Fruit fly (Drosophila melanogaster) whole organism, wandering third instar larva: ENCODE data around the gene OS9.

Experiments used
- CG9705 ChIP-seq: fragments of 200-800 bp; sonication (Bioruptor generic); optimal IDR thresholded peaks from 2 replicates; lab custom pipeline; 2018; ENCODE audit warnings: missing biosample characterization, mild to moderate bottlenecking, missing genetic modification characterization
- CrebA ChIP-seq: fragments of 200-800 bp; sonication (Bioruptor generic); optimal IDR thresholded peaks from 2 replicates; lab custom pipeline; 2016; ENCODE audit warnings: missing biosample characterization, mild to moderate bottlenecking, missing genetic modification characterization, borderline replicate concordance
- Hr83 ChIP-seq: fragments of 200-300 bp; sonication (Bioruptor generic); optimal IDR thresholded peaks from 2 replicates; lab custom pipeline; 2016; ENCODE audit warnings: missing biosample characterization, mild to moderate bottlenecking, missing genetic modification characterization, moderate library complexity; ENCODE audit not compliant: poor library complexity, severe bottlenecking
- OdsH ChIP-seq: fragments of 200-800 bp; sonication (Bioruptor generic); optimal IDR thresholded peaks from 2 replicates; lab custom pipeline; 2016; ENCODE audit warnings: missing biosample characterization, mild to moderate bottlenecking, missing genetic modification characterization
- dl ChIP-seq, 2 experiments: fragments of 175-275, 200-275 bp in 1 of 2; fragments of 200-275 bp in 1 of 2; sonication (Bioruptor generic); optimal IDR thresholded peaks; lab custom pipeline; 2018; ENCODE audit warnings: mild to moderate bottlenecking in 2 of 2, missing biosample characterization in 2 of 2, missing genetic modification characterization in 2 of 2, moderate library complexity in 2 of 2; ENCODE audit not compliant: partially characterized antibody in 2 of 2, insufficient read depth in 1 of 2
- foxo ChIP-seq, 2 experiments: fragments of 200-800 bp; sonication (Bioruptor generic); optimal IDR thresholded peaks; 2 replicates in 1 of 2; 3 replicates in 1 of 2; lab custom pipeline; 2016 to 2017; ENCODE audit warnings: missing biosample characterization in 2 of 2, missing genetic modification characterization in 2 of 2
- fru ChIP-seq: fragments of 200-800 bp; sonication (Bioruptor generic); optimal IDR thresholded peaks from 3 replicates; lab custom pipeline; 2016; ENCODE audit warnings: missing biosample characterization, mild to moderate bottlenecking, missing genetic modification characterization
- h ChIP-seq: fragments of 200-800 bp; sonication (Bioruptor generic); optimal IDR thresholded peaks from 3 replicates; lab custom pipeline; 2016; ENCODE audit warnings: missing biosample characterization, mild to moderate bottlenecking, missing genetic modification characterization
- lola ChIP-seq: fragments of >200 bp; optimal IDR thresholded peaks from 2 replicates; lab custom pipeline; 2017; ENCODE audit warnings: missing biosample characterization, missing genetic modification characterization
- sage ChIP-seq: fragments of 200-800 bp; sonication (Bioruptor generic); optimal IDR thresholded peaks from 2 replicates; lab custom pipeline; 2016; ENCODE audit warnings: missing biosample characterization, mild to moderate bottlenecking, missing genetic modification characterization
- tai ChIP-seq: sonication (Bioruptor generic); optimal IDR thresholded peaks from 2 replicates; lab custom pipeline; 2016; ENCODE audit warnings: missing biosample characterization, missing genetic modification characterization
- usp ChIP-seq: fragments of >200 bp; optimal IDR thresholded peaks from 2 replicates; lab custom pipeline; 2017; ENCODE audit warnings: missing biosample characterization, missing genetic modification characterization

- no peak for TF ChIP-seq dl (GFP tag; optimal IDR thresholded peaks at IDR 0.05; lab: Kevin White, UChicago; ENCODE audit: insufficient read depth in 1 of 2, partially characterized antibody in 2 of 2)
- TF ChIP-seq usp (GFP tag; lab: Kevin White, UChicago): no peak
- no peak for TF ChIP-seq fru (GFP tag; lab: Kevin White, UChicago)
- TF ChIP-seq Hr83 (GFP tag; lab: Kevin White, UChicago): no peak
- no peak for TF ChIP-seq h
- no peak for TF ChIP-seq foxo (GFP tag; optimal IDR thresholded peaks at IDR 0.05; lab: Kevin White, UChicago)
- TF ChIP-seq CG9705 (GFP tag; lab: Kevin White, UChicago): no peak
- TF ChIP-seq sage: no peak
- no peak for TF ChIP-seq OdsH (GFP tag; lab: Kevin White, UChicago)
- TF ChIP-seq lola: no peak
- no peak for TF ChIP-seq tai (GFP tag; lab: Kevin White, UChicago)
- no peak for TF ChIP-seq CrebA (GFP tag; lab: Kevin White, UChicago)
Observed at dm6 chr2L:19932523-19932922, 33.8 kb downstream of the OS9 start.
